Fruit fly (Drosophila melanogaster) whole organism, prepupa: Measurements from ENCODE around the gene Cyp28d1.

ENCODE experiments used
- Blimp-1 ChIP-seq: fragments of 200-800 bp; sonication (Bioruptor generic); optimal IDR thresholded peaks from 3 replicates; lab custom pipeline; 2017; ENCODE audit warnings: missing biosample characterization, missing genetic modification characterization, mild to moderate bottlenecking, moderate library complexity, missing genetic modification reagents
- CG10631 ChIP-seq: fragments of 200-800 bp; sonication (Bioruptor generic); optimal IDR thresholded peaks from 2 replicates; lab custom pipeline; 2016; ENCODE audit warnings: missing biosample characterization, missing genetic modification characterization
- CG10669 ChIP-seq: fragments of 200-800 bp; sonication (Bioruptor generic); optimal IDR thresholded peaks from 3 replicates; lab custom pipeline; 2018; ENCODE audit warnings: missing biosample characterization, mild to moderate bottlenecking, missing genetic modification characterization, moderate library complexity
- CG11294 ChIP-seq: fragments of 200-800 bp; sonication (Bioruptor generic); IDR thresholded peaks from 2 replicates; pipeline ENCODE4 v1.3.6; 2022; ENCODE audit warnings: missing biosample characterization, missing genetic modification characterization
- CG11762 ChIP-seq: fragments of 200-800 bp; sonication (Bioruptor generic); optimal IDR thresholded peaks from 3 replicates; lab custom pipeline; 2016; ENCODE audit warnings: missing biosample characterization, missing genetic modification characterization; ENCODE audit not compliant: insufficient read depth
- CG15336 ChIP-seq: fragments of 200-800 bp; sonication (Bioruptor generic); IDR thresholded peaks from 2 replicates; pipeline ENCODE4 v1.3.6; 2022; ENCODE audit warnings: missing biosample characterization, missing genetic modification characterization
- CG1621 ChIP-seq: fragments of 200-800 bp; sonication (Bioruptor generic); optimal IDR thresholded peaks from 3 replicates; lab custom pipeline; 2018; ENCODE audit warnings: missing biosample characterization, mild to moderate bottlenecking, missing genetic modification characterization
- CG3032 ChIP-seq: fragments of 200-800 bp; optimal IDR thresholded peaks from 2 replicates; lab custom pipeline; 2019; ENCODE audit warnings: missing biosample characterization, mild to moderate bottlenecking, missing genetic modification characterization, moderate library complexity
- CG31627 ChIP-seq: fragments of 200-800 bp; sonication (Bioruptor generic); optimal IDR thresholded peaks from 3 replicates; lab custom pipeline; 2016; ENCODE audit warnings: missing biosample characterization, missing genetic modification characterization
- CG32006 ChIP-seq: fragments of 200-800 bp; sonication (Bioruptor generic); optimal IDR thresholded peaks from 3 replicates; lab custom pipeline; 2017; ENCODE audit warnings: missing biosample characterization, mild to moderate bottlenecking, missing genetic modification characterization
- CG6163 ChIP-seq: fragments of 200-800 bp; sonication (Bioruptor generic); IDR thresholded peaks from 3 replicates; pipeline ENCODE4 v1.3.6; 2022; ENCODE audit warnings: missing biosample characterization, missing genetic modification characterization
- CG6276 ChIP-seq: fragments of 200-800 bp; sonication (Bioruptor generic); optimal IDR thresholded peaks from 2 replicates; lab custom pipeline; 2017; ENCODE audit warnings: missing biosample characterization, mild to moderate bottlenecking, missing genetic modification characterization
- CG7368 ChIP-seq: fragments of 200-800 bp; sonication (Bioruptor generic); optimal IDR thresholded peaks from 3 replicates; lab custom pipeline; 2016; ENCODE audit warnings: missing biosample characterization, missing genetic modification characterization
- Eip75B ChIP-seq: fragments of 200-800 bp; sonication (Bioruptor generic); optimal IDR thresholded peaks from 3 replicates; lab custom pipeline; 2016; ENCODE audit warnings: missing biosample characterization, missing genetic modification characterization
- Eip78C ChIP-seq: fragments of 200-800 bp; sonication (Bioruptor generic); peaks from one replicate; lab custom pipeline; 2016; ENCODE audit warnings: missing biosample characterization, missing genetic modification characterization
- Eip93F ChIP-seq: fragments of 200-800 bp; sonication (Bioruptor generic); optimal IDR thresholded peaks from 2 replicates; lab custom pipeline; 2016; ENCODE audit warnings: missing biosample characterization, mild to moderate bottlenecking, missing genetic modification characterization
- Ets21C ChIP-seq: fragments of 200-800 bp; sonication (Bioruptor generic); optimal IDR thresholded peaks from 3 replicates; lab custom pipeline; 2016; ENCODE audit warnings: missing biosample characterization, missing genetic modification characterization
- Hr39 ChIP-seq: fragments of 200-800 bp; sonication (Bioruptor generic); optimal IDR thresholded peaks from 2 replicates; lab custom pipeline; 2016; ENCODE audit warnings: missing biosample characterization, missing genetic modification characterization
- Hr4 ChIP-seq: fragments of 200-800 bp; sonication (Bioruptor generic); optimal IDR thresholded peaks from 3 replicates; lab custom pipeline; 2016; ENCODE audit warnings: missing biosample characterization, missing genetic modification characterization
- Lpt ChIP-seq: fragments of 200-800 bp; sonication (Bioruptor generic); optimal IDR thresholded peaks from 3 replicates; lab custom pipeline; 2016; ENCODE audit warnings: missing biosample characterization, missing genetic modification characterization
- OdsH ChIP-seq: fragments of 200-800 bp; sonication (Bioruptor generic); optimal IDR thresholded peaks from 3 replicates; lab custom pipeline; 2016; ENCODE audit warnings: missing biosample characterization, missing genetic modification characterization
- Smox ChIP-seq: fragments of 200-800 bp; sonication (Bioruptor generic); optimal IDR thresholded peaks from 3 replicates; lab custom pipeline; 2016; ENCODE audit warnings: missing biosample characterization, missing genetic modification characterization
- Sox102F ChIP-seq: fragments of 200-800 bp; sonication (Bioruptor generic); optimal IDR thresholded peaks from 2 replicates; lab custom pipeline; 2016; ENCODE audit warnings: missing biosample characterization, mild to moderate bottlenecking, missing genetic modification characterization
- Sox15 ChIP-seq: fragments of 200-800 bp; sonication (Bioruptor generic); optimal IDR thresholded peaks from 3 replicates; lab custom pipeline; 2016; ENCODE audit warnings: missing biosample characterization, missing genetic modification characterization
- acj6 ChIP-seq: fragments of 200-800 bp; sonication (Bioruptor generic); optimal IDR thresholded peaks from 3 replicates; lab custom pipeline; 2016; ENCODE audit warnings: missing biosample characterization, missing genetic modification characterization
- cyc ChIP-seq: fragments of 200-800 bp; sonication (Bioruptor generic); optimal IDR thresholded peaks from 3 replicates; lab custom pipeline; 2016; ENCODE audit warnings: missing biosample characterization, missing genetic modification characterization
- dac ChIP-seq: fragments of 200-800 bp; sonication (Bioruptor generic); optimal IDR thresholded peaks from 2 replicates; lab custom pipeline; 2017; ENCODE audit warnings: missing biosample characterization, mild to moderate bottlenecking, missing genetic modification characterization
- eg ChIP-seq: fragments of 200-800 bp; sonication (Bioruptor generic); IDR thresholded peaks from 3 replicates; pipeline ENCODE4 v1.3.6; 2022; ENCODE audit warnings: missing biosample characterization, missing genetic modification characterization
- esn ChIP-seq: fragments of 200-800 bp; sonication (Bioruptor generic); optimal IDR thresholded peaks from 2 replicates; lab custom pipeline; 2016; ENCODE audit warnings: missing biosample characterization, mild to moderate bottlenecking, missing genetic modification characterization, moderate library complexity
- fd85E ChIP-seq: fragments of 200-800 bp; sonication (Bioruptor generic); optimal IDR thresholded peaks from 3 replicates; lab custom pipeline; 2016; ENCODE audit warnings: missing biosample characterization, missing genetic modification characterization
- fkh ChIP-seq: fragments of 200-800 bp; sonication (Bioruptor generic); optimal IDR thresholded peaks from 3 replicates; lab custom pipeline; 2017; ENCODE audit warnings: missing biosample characterization, mild to moderate bottlenecking, missing genetic modification characterization, moderate library complexity
- net ChIP-seq: fragments of 200-800 bp; sonication (Bioruptor generic); optimal IDR thresholded peaks from 3 replicates; lab custom pipeline; 2016; ENCODE audit warnings: missing biosample characterization, missing genetic modification characterization
- pdm3 ChIP-seq: fragments of 200-800 bp; sonication (Bioruptor generic); optimal IDR thresholded peaks from 3 replicates; lab custom pipeline; 2016; ENCODE audit warnings: missing biosample characterization, missing genetic modification characterization
- salr ChIP-seq, 2 experiments: fragments of 200-800 bp; sonication (Bioruptor generic); optimal IDR thresholded peaks; 3 replicates each; lab custom pipeline; 2016 to 2018; ENCODE audit warnings: missing biosample characterization in 2 of 2, missing genetic modification characterization in 2 of 2, mild to moderate bottlenecking in 1 of 2
- topi ChIP-seq: fragments of 200-800 bp; sonication (Bioruptor generic); optimal IDR thresholded peaks from 3 replicates; lab custom pipeline; 2016; ENCODE audit warnings: missing biosample characterization, missing genetic modification characterization

The Cyp28d1 gene

dm6 chr2L:5231437-5231836, 21.2 kb downstream of the Cyp28d1 start (continued):
- TF ChIP-seq dac (no peak), Sox102F (GFP tag; lab: Kevin White, UChicago) (peak; percentile 75), Blimp-1 (GFP tag; lab: Kevin White, UChicago) (no peak), Ets21C (peak; percentile 28), CG11762 (no peak), fkh (GFP tag; lab: Kevin White, UChicago) (peak; percentile 3), Hr4 (GFP tag; lab: Kevin White, UChicago) (no peak), Hr39 (peak; percentile 62), Eip78C (GFP tag; lab: Kevin White, UChicago) (peak; percentile 83), acj6 (GFP tag; lab: Kevin White, UChicago) (peak; percentile 42)

dm6 chr2L:5232175-5232574, 21.9 kb downstream of the Cyp28d1 start:
- TF ChIP-seq Lpt: no peak
- no peak for TF ChIP-seq CG10631 (GFP tag; lab: Kevin White, UChicago)
- no peak for TF ChIP-seq CG10669
- TF ChIP-seq acj6 (GFP tag; lab: Kevin White, UChicago): no peak
- TF ChIP-seq net (GFP tag; lab: Kevin White, UChicago): peak; percentile 14
- peak; percentile 21 for TF ChIP-seq CG1621 (tag; lab: Kevin White, UChicago)
- peak; percentile 57 for TF ChIP-seq Eip78C (GFP tag; lab: Kevin White, UChicago)
- TF ChIP-seq CG32006 (GFP tag; lab: Kevin White, UChicago): no peak
- TF ChIP-seq CG11294: no peak
- TF ChIP-seq Hr4 (GFP tag; lab: Kevin White, UChicago): no peak
- TF ChIP-seq OdsH (GFP tag; lab: Kevin White, UChicago): no peak
- no peak for TF ChIP-seq eg (GFP tag; lab: Robert Waterston, UW)
- TF ChIP-seq pdm3 (GFP tag; lab: Kevin White, UChicago): no peak
- TF ChIP-seq CG6163 (GFP tag; lab: Robert Waterston, UW): 0 out of 3 replicates have a peak, but pooled peaks have one; percentile 29
- TF ChIP-seq fd85E (GFP tag; lab: Kevin White, UChicago): no peak
- no peak for TF ChIP-seq Eip93F
- TF ChIP-seq topi (GFP tag; lab: Kevin White, UChicago): no peak
- TF ChIP-seq Smox (GFP tag; lab: Kevin White, UChicago): no peak
- no peak for TF ChIP-seq CG6276
- TF ChIP-seq Sox15 (GFP tag; lab: Kevin White, UChicago): no peak
- TF ChIP-seq salr (GFP tag; optimal IDR thresholded peaks at IDR 0.05; lab: Kevin White, UChicago): no peak
- TF ChIP-seq CG15336 (GFP tag; lab: Robert Waterston, UW): no peak
- TF ChIP-seq CG31627 (GFP tag; lab: Kevin White, UChicago): no peak
- no peak for TF ChIP-seq CG3032 (tag; lab: Kevin White, UChicago)
- no peak for TF ChIP-seq Eip75B (GFP tag; lab: Kevin White, UChicago)
- TF ChIP-seq CG7368: no peak
- no peak for TF ChIP-seq dac
- TF ChIP-seq CG11762: no peak
- no peak for TF ChIP-seq Sox102F (GFP tag; lab: Kevin White, UChicago)
- TF ChIP-seq esn (GFP tag; lab: Kevin White, UChicago): no peak

- TF ChIP-seq cyc (GFP tag; lab: Kevin White, UChicago) (no peak), fkh (GFP tag; lab: Kevin White, UChicago) (peak; percentile 77), CG7368 (no peak)
Measured at dm6 chr2L:5232967-5233909, 23.0 kb downstream of the Cyp28d1 start.
